Fruit fly (Drosophila melanogaster): Measurements from ENCODE around the gene CG46426.

The CG46426 gene

dm6 chr2L:11808702-11809583, 33.7 kb upstream of the CG46426 start, which contains the start of gene crol (continued):
- TF ChIP-seq pan (optimal IDR thresholded peaks at IDR 0.05) (no peak), pan (GFP tag; optimal IDR thresholded peaks at IDR 0.05 in 1 of 2, IDR thresholded peaks at IDR 0.05 in 1 of 2) (peak in 1 of 2 experiments; percentile 20), Adf1 (GFP tag; IDR thresholded peaks at IDR 0.05) (peak; percentile 90), pb (GFP tag; optimal IDR thresholded peaks at IDR 0.05) (no peak), CG3995 (GFP tag; optimal IDR thresholded peaks at IDR 0.05) (no peak), phol (tag; optimal IDR thresholded peaks at IDR 0.05) (peak; percentile 43), CG30020 (tag; optimal IDR thresholded peaks at IDR 0.05) (peak; percentile 52), CG33557 (GFP tag; optimal IDR thresholded peaks at IDR 0.05) (no peak), Dek (tag; optimal IDR thresholded peaks at IDR 0.05) (peak; percentile 40), hbn (GFP tag; IDR thresholded peaks at IDR 0.05; ENCODE audit: partially characterized antibody) (peak; percentile 84), lbe (GFP tag; optimal IDR thresholded peaks at IDR 0.05) (no peak), Kr (GFP tag; optimal IDR thresholded peaks at IDR 0.05) (no peak), kah (GFP tag; optimal IDR thresholded peaks at IDR 0.05) (no peak), BtbVII (GFP tag; optimal IDR thresholded peaks at IDR 0.05) (no peak), CG3407 (GFP tag; optimal IDR thresholded peaks at IDR 0.05) (no peak), CG13287 (GFP tag; IDR thresholded peaks at IDR 0.05; ENCODE audit: partially characterized antibody) (peak; percentile 94), lov (optimal IDR thresholded peaks at IDR 0.05) (no peak), lov (GFP tag; IDR thresholded peaks at IDR 0.05) (no peak), vvl (GFP tag; IDR thresholded peaks at IDR 0.05) (peak; percentile 21; the same call in 1 of the 2 replicates), dm (GFP tag; optimal IDR thresholded peaks at IDR 0.05) (no peak), CG2712 (tag; optimal IDR thresholded peaks at IDR 0.05) (peak; percentile 51), CG5953 (GFP tag; IDR thresholded peaks at IDR 0.05) (no peak), slp2 (GFP tag; optimal IDR thresholded peaks at IDR 0.05) (no peak), cas (GFP tag; IDR thresholded peaks at IDR 0.05) (peak; percentile 40; the same call in 1 of the 2 replicates), Hand (GFP tag; optimal IDR thresholded peaks at IDR 0.05) (no peak), CG3838 (GFP tag; optimal IDR thresholded peaks at IDR 0.05) (no peak), tup (GFP tag; optimal IDR thresholded peaks at IDR 0.05) (no peak), CG14014 (GFP tag; IDR thresholded peaks at IDR 0.05) (no peak), NC2α (GFP tag; optimal IDR thresholded peaks at IDR 0.05) (no peak), CG11247 (GFP tag; IDR thresholded peaks at IDR 0.05) (no peak), org-1 (GFP tag; optimal IDR thresholded peaks at IDR 0.05) (no peak), CG10565 (GFP tag; optimal IDR thresholded peaks at IDR 0.05) (no peak), CG9437 (GFP tag; optimal IDR thresholded peaks at IDR 0.05) (no peak), h (optimal IDR thresholded peaks at IDR 0.05) (no peak), fu2 (GFP tag; optimal IDR thresholded peaks at IDR 0.05) (no peak), CG16863 (GFP tag; optimal IDR thresholded peaks at IDR 0.05) (no peak), CG15696 (tag; optimal IDR thresholded peaks at IDR 0.05) (peak; percentile 17), slbo (GFP tag; IDR thresholded peaks at IDR 0.05) (peak; percentile 48), bsh (GFP tag; optimal IDR thresholded peaks at IDR 0.05) (peak in 1 of 2 experiments; percentile 17), Med (GFP tag) (peak; percentile 80), Oaz (GFP tag; IDR thresholded peaks at IDR 0.05) (no peak), trem (tag; optimal IDR thresholded peaks at IDR 0.05) (peak; percentile 63), eve (GFP tag; optimal IDR thresholded peaks at IDR 0.05) (no peak), vnd (GFP tag; IDR thresholded peaks at IDR 0.05; ENCODE audit: partially characterized antibody) (peak; percentile 72), CG14050 (GFP tag; IDR thresholded peaks at IDR 0.05) (peak; percentile 18; the same call in 1 of the 3 replicates), HmgD (GFP tag; optimal IDR thresholded peaks at IDR 0.05) (no peak), bbx (GFP tag; IDR thresholded peaks at IDR 0.05; ENCODE audit: partially characterized antibody) (peak; percentile 93), Mes4 (GFP tag; optimal IDR thresholded peaks at IDR 0.05) (no peak), CG6689 (GFP tag; IDR thresholded peaks at IDR 0.05) (0 out of 2 replicates have a peak, but pooled peaks have one; percentile 8), seq (GFP tag; IDR thresholded peaks at IDR 0.05) (no peak; the same call in 1 of the 2 replicates)
